Worm (Caenorhabditis elegans) whole organism, young adult: ENCODE results near the gene C06E4.2.

Experiments used
- B0336.3 ChIP-seq: fragments of 200-800 bp; sonication (Bioruptor generic); IDR thresholded peaks from 2 replicates; pipeline ENCODE4 v1.3.6; 2022; ENCODE audit warnings: missing genetic modification characterization, missing compliant biosample characterization
- C06A6.2 ChIP-seq: fragments of 200-800 bp; sonication (Bioruptor generic); conservative IDR thresholded peaks from 2 replicates; pipeline ENCODE4 v1.3.6; 2022; ENCODE audit warnings: missing genetic modification characterization, missing compliant biosample characterization
- C17E4.6 ChIP-seq: fragments of 200-800 bp; sonication (Bioruptor generic); IDR thresholded peaks from 2 replicates; pipeline ENCODE4 v1.3.6; 2022; ENCODE audit warnings: missing genetic modification reagents, missing genetic modification characterization, missing compliant biosample characterization
- D2030.7 ChIP-seq: fragments of 200-800 bp; sonication (Bioruptor generic); IDR thresholded peaks from 2 replicates; pipeline ENCODE4 v1.3.6; 2022; ENCODE audit warnings: missing genetic modification reagents, missing genetic modification characterization, missing compliant biosample characterization
- F10E7.11 ChIP-seq: sonication (generic microtip); optimal IDR thresholded peaks from 2 replicates; lab custom pipeline; 2017; ENCODE audit warnings: mild to moderate bottlenecking, missing genetic modification characterization, moderate library complexity, missing compliant biosample characterization
- F22D6.2 ChIP-seq: sonication (generic microtip); optimal IDR thresholded peaks from 2 replicates; lab custom pipeline; 2016; ENCODE audit warnings: mild to moderate bottlenecking, missing genetic modification characterization, missing compliant biosample characterization
- F33H1.4 ChIP-seq: fragments of 200-800 bp; sonication (Bioruptor generic); IDR thresholded peaks from 2 replicates; pipeline ENCODE4 v1.3.6; 2022; ENCODE audit warnings: missing genetic modification reagents, missing genetic modification characterization, missing compliant biosample characterization
- F37B4.10 ChIP-seq: fragments of 200-800 bp; sonication (Bioruptor generic); IDR thresholded peaks from 2 replicates; pipeline ENCODE4 v1.3.6; 2022; ENCODE audit warnings: missing genetic modification characterization, missing compliant biosample characterization
- F52B5.7 ChIP-seq: sonication (generic microtip); optimal IDR thresholded peaks from 2 replicates; lab custom pipeline; 2016; ENCODE audit warnings: mild to moderate bottlenecking, missing genetic modification characterization, missing compliant biosample characterization
- F55B11.4 ChIP-seq: sonication (generic microtip); optimal IDR thresholded peaks from 2 replicates; lab custom pipeline; 2016; ENCODE audit warnings: missing compliant biosample characterization, missing genetic modification characterization, borderline replicate concordance; ENCODE audit not compliant: insufficient read depth
- F57C9.4 ChIP-seq: sonication (generic microtip); optimal IDR thresholded peaks from 2 replicates; lab custom pipeline; 2017; ENCODE audit warnings: mild to moderate bottlenecking, missing genetic modification characterization, missing compliant biosample characterization
- T07F8.4 ChIP-seq: sonication (generic microtip); optimal IDR thresholded peaks from 2 replicates; lab custom pipeline; 2016; ENCODE audit warnings: mild to moderate bottlenecking, missing genetic modification characterization, moderate library complexity, missing compliant biosample characterization
- T26A5.8 ChIP-seq: sonication (generic microtip); optimal IDR thresholded peaks from 2 replicates; lab custom pipeline; 2016; ENCODE audit warnings: missing genetic modification characterization, missing compliant biosample characterization
- Y53G8AR.9 ChIP-seq: fragments of 200-800 bp; sonication (Bioruptor generic); conservative IDR thresholded peaks from 2 replicates; pipeline ENCODE4 v1.3.6; 2022; ENCODE audit warnings: missing genetic modification reagents, missing genetic modification characterization, missing compliant biosample characterization
- Y56A3A.18 ChIP-seq: fragments of 200-800 bp; sonication (Bioruptor generic); IDR thresholded peaks from 2 replicates; pipeline ENCODE4 v1.3.6; 2022; ENCODE audit warnings: missing genetic modification reagents, missing genetic modification characterization, missing compliant biosample characterization
- Y79H2A.3 ChIP-seq: fragments of 200-800 bp; sonication (Bioruptor generic); conservative IDR thresholded peaks from 2 replicates; pipeline ENCODE4 v1.3.6; 2022; ENCODE audit warnings: missing genetic modification reagents, missing genetic modification characterization, missing compliant biosample characterization
- attf-5 ChIP-seq: fragments of 200-800 bp; sonication (Bioruptor generic); optimal IDR thresholded peaks from 2 replicates; lab custom pipeline; 2018; ENCODE audit warnings: mild to moderate bottlenecking, missing genetic modification characterization, missing compliant biosample characterization
- bed-1 ChIP-seq: fragments of 200-800 bp; sonication (Bioruptor generic); IDR thresholded peaks from 2 replicates; pipeline ENCODE4 v1.3.6; 2022; ENCODE audit warnings: missing genetic modification reagents, missing genetic modification characterization, missing compliant biosample characterization
- cebp-1 ChIP-seq, 2 experiments: fragments of 200-800 bp in 1 of 2; sonication (Bioruptor generic) in 1 of 2; sonication (generic microtip) in 1 of 2; IDR thresholded peaks in 1 of 2; optimal IDR thresholded peaks in 1 of 2; 2 replicates each; pipeline versions ENCODE4 v1.3.6 to Lab custom; 2017 to 2022; ENCODE audit warnings: missing compliant biosample characterization in 2 of 2, missing genetic modification characterization in 2 of 2, mild to moderate bottlenecking in 1 of 2, missing genetic modification reagents in 1 of 2, moderate library complexity in 1 of 2
- ceh-40 ChIP-seq: fragments of 200-800 bp; sonication (Bioruptor generic); IDR thresholded peaks from 2 replicates; pipeline ENCODE4 v1.3.6; 2022; ENCODE audit warnings: missing genetic modification characterization, missing compliant biosample characterization
- ceh-58 ChIP-seq: fragments of 200-800 bp; sonication (Bioruptor generic); IDR thresholded peaks from 2 replicates; pipeline ENCODE4 v1.3.6; 2022; ENCODE audit warnings: missing genetic modification characterization, missing compliant biosample characterization
- ceh-79 ChIP-seq: sonication (generic microtip); optimal IDR thresholded peaks from 2 replicates; lab custom pipeline; 2017; ENCODE audit warnings: mild to moderate bottlenecking, missing genetic modification characterization, missing compliant biosample characterization
- die-1 ChIP-seq: sonication (generic microtip); optimal IDR thresholded peaks from 2 replicates; lab custom pipeline; 2016; ENCODE audit warnings: missing genotype, mild to moderate bottlenecking, missing genetic modification characterization, missing compliant biosample characterization
- ekl-4 ChIP-seq: fragments of 200-800 bp; sonication (Bioruptor generic); IDR thresholded peaks from 2 replicates; pipeline ENCODE4 v1.3.6; 2022; ENCODE audit warnings: missing genetic modification reagents, missing genetic modification characterization, missing compliant biosample characterization
- fkh-3 ChIP-seq: sonication (generic microtip); optimal IDR thresholded peaks from 2 replicates; lab custom pipeline; 2016; ENCODE audit warnings: mild to moderate bottlenecking, missing genetic modification characterization, missing compliant biosample characterization
- gei-17 ChIP-seq: fragments of 200-800 bp; sonication (Bioruptor generic); optimal IDR thresholded peaks from 2 replicates; lab custom pipeline; 2018; ENCODE audit warnings: mild to moderate bottlenecking, missing genetic modification characterization, missing compliant biosample characterization
- him-1 ChIP-seq: sonication (generic microtip); optimal IDR thresholded peaks from 2 replicates; lab custom pipeline; 2016; ENCODE audit warnings: missing genotype, missing genetic modification reagents, missing genetic modification characterization, missing compliant biosample characterization
- hlh-12 ChIP-seq: sonication (generic microtip); optimal IDR thresholded peaks from 2 replicates; lab custom pipeline; 2016; ENCODE audit warnings: missing genetic modification characterization, missing compliant biosample characterization
- hlh-26 ChIP-seq: fragments of 200-800 bp; sonication (Bioruptor generic); conservative IDR thresholded peaks from 2 replicates; pipeline ENCODE4 v1.3.6; 2022; ENCODE audit warnings: missing genetic modification reagents, missing genetic modification characterization, missing compliant biosample characterization
- hmg-20 ChIP-seq: fragments of 200-800 bp; sonication (Bioruptor generic); IDR thresholded peaks from 2 replicates; pipeline ENCODE4 v1.3.6; 2022; ENCODE audit warnings: missing genetic modification reagents, missing genetic modification characterization, missing compliant biosample characterization
- hrde-1 ChIP-seq: sonication (generic microtip); optimal IDR thresholded peaks from 2 replicates; lab custom pipeline; 2016; ENCODE audit warnings: missing genetic modification characterization, mild to moderate bottlenecking, missing compliant biosample characterization, moderate library complexity, missing genotype, missing genetic modification reagents, borderline replicate concordance
- hsf-1 ChIP-seq: fragments of 200-800 bp; sonication (Bioruptor generic); IDR thresholded peaks from 2 replicates; pipeline ENCODE4 v1.3.6; 2022; ENCODE audit warnings: missing genetic modification reagents, missing genetic modification characterization, missing compliant biosample characterization
- let-526 ChIP-seq: fragments of 200-800 bp; sonication (Bioruptor generic); IDR thresholded peaks from 2 replicates; pipeline ENCODE4 v1.3.6; 2022; ENCODE audit warnings: missing genetic modification reagents, missing genetic modification characterization, missing compliant biosample characterization
- lin-54 ChIP-seq: fragments of 200-800 bp; sonication (Bioruptor generic); optimal IDR thresholded peaks from 2 replicates; lab custom pipeline; 2018; ENCODE audit warnings: mild to moderate bottlenecking, missing genetic modification characterization, missing compliant biosample characterization
- madf-6 ChIP-seq: fragments of 200-800 bp; sonication (Bioruptor generic); IDR thresholded peaks from 2 replicates; pipeline ENCODE4 v1.3.6; 2022; ENCODE audit warnings: missing genetic modification reagents, missing genetic modification characterization, missing compliant biosample characterization
- mes-4 ChIP-seq: sonication (generic microtip); optimal IDR thresholded peaks from 2 replicates; lab custom pipeline; 2016; ENCODE audit warnings: missing genotype, missing genetic modification characterization, missing compliant biosample characterization
- nfya-2 ChIP-seq: fragments of 200-800 bp; sonication (Bioruptor generic); IDR thresholded peaks from 2 replicates; pipeline ENCODE4 v1.3.6; 2022; ENCODE audit warnings: missing genetic modification reagents, missing genetic modification characterization, missing compliant biosample characterization
- pha-4 ChIP-seq: fragments of 150-350 bp; sonication (generic microtip); optimal IDR thresholded peaks from 2 replicates; lab custom pipeline; 2014; ENCODE audit warnings: missing biosample characterization, missing genetic modification reagents, missing genetic modification characterization
- repo-1 ChIP-seq: sonication (generic microtip); optimal IDR thresholded peaks from 2 replicates; lab custom pipeline; 2017; ENCODE audit warnings: mild to moderate bottlenecking, missing genetic modification characterization, missing compliant biosample characterization
- snpc-1.1 ChIP-seq: sonication (generic microtip); optimal IDR thresholded peaks from 2 replicates; lab custom pipeline; 2017; ENCODE audit warnings: missing genetic modification characterization, mild to moderate bottlenecking, missing compliant biosample characterization, antibody characterized with exemption, moderate library complexity, missing genotype, missing genetic modification reagents; ENCODE audit not compliant: insufficient read depth
- somi-1 ChIP-seq: fragments of 200-800 bp; sonication (Bioruptor generic); optimal IDR thresholded peaks from 2 replicates; lab custom pipeline; 2018; ENCODE audit warnings: mild to moderate bottlenecking, missing genetic modification characterization, missing compliant biosample characterization
- tbx-9 ChIP-seq: sonication (generic microtip); optimal IDR thresholded peaks from 2 replicates; lab custom pipeline; 2016; ENCODE audit warnings: borderline replicate concordance, missing genetic modification characterization, inconsistent platforms, missing compliant biosample characterization
- unc-130 ChIP-seq: sonication (generic microtip); optimal IDR thresholded peaks from 2 replicates; lab custom pipeline; 2016; ENCODE audit warnings: missing genetic modification reagents, missing genetic modification characterization, missing compliant biosample characterization
- zim-3 ChIP-seq: sonication (generic microtip); optimal IDR thresholded peaks from 2 replicates; lab custom pipeline; 2017; ENCODE audit warnings: mild to moderate bottlenecking, missing genetic modification characterization, moderate library complexity, missing compliant biosample characterization
- ztf-18 ChIP-seq: sonication (generic microtip); optimal IDR thresholded peaks from 2 replicates; lab custom pipeline; 2016; ENCODE audit warnings: missing genotype, mild to moderate bottlenecking, missing genetic modification characterization, missing compliant biosample characterization
- ztf-25 ChIP-seq: fragments of 200-800 bp; sonication (Bioruptor generic); IDR thresholded peaks from 2 replicates; pipeline ENCODE4 v1.3.6; 2022; ENCODE audit warnings: missing genetic modification reagents, missing genetic modification characterization, missing compliant biosample characterization
- ztf-26 ChIP-seq: sonication (generic microtip); optimal IDR thresholded peaks from 2 replicates; lab custom pipeline; 2017; ENCODE audit warnings: missing genetic modification characterization, missing compliant biosample characterization

The C06E4.2 gene

ce11 chrIV:7234623-7235022 lies 42.1 kb upstream of the C06E4.2 start:
- no peak for TF ChIP-seq T07F8.4 (tag; lab: Kevin White, UChicago)
- TF ChIP-seq F57C9.4 (tag; lab: Kevin White, UChicago), result no peak
- TF ChIP-seq B0336.3, result no peak
- no peak for TF ChIP-seq mes-4
- TF ChIP-seq ekl-4, result no peak
- TF ChIP-seq zim-3 (tag; lab: Kevin White, UChicago), result no peak
- no peak for TF ChIP-seq D2030.7 (GFP tag; lab: Robert Waterston, UW)
- TF ChIP-seq snpc-1.1 (tag; lab: Kevin White, UChicago), result no peak
- TF ChIP-seq ztf-18 (tag; lab: Kevin White, UChicago), result no peak
- no peak for TF ChIP-seq ceh-79
- TF ChIP-seq F37B4.10 (GFP tag; lab: Robert Waterston, UW), result no peak
- TF ChIP-seq madf-6 (GFP tag; lab: Robert Waterston, UW), result no peak
- no peak for TF ChIP-seq repo-1 (tag; lab: Kevin White, UChicago)
- no peak for TF ChIP-seq Y53G8AR.9 (GFP tag; lab: Robert Waterston, UW)

ce11 chrIV:7235382-7235917 lies 41.3 kb upstream of the C06E4.2 start:
- TF ChIP-seq lin-54 (GFP tag; lab: Kevin White, UChicago), result peak; percentile 31
- no peak for TF ChIP-seq nfya-2 (GFP tag; lab: Robert Waterston, UW)
- TF ChIP-seq gei-17, result no peak
- TF ChIP-seq T26A5.8, result no peak
- no peak for TF ChIP-seq pha-4 (tag; lab: Kevin White, UChicago)
- TF ChIP-seq cebp-1 (GFP tag; IDR thresholded peaks at IDR 0.05; lab: Robert Waterston, UW), result no peak
- TF ChIP-seq cebp-1 (tag; optimal IDR thresholded peaks at IDR 0.05; lab: Kevin White, UChicago), result peak; percentile 57
- TF ChIP-seq ekl-4, result no peak
- TF ChIP-seq F52B5.7 (tag; lab: Kevin White, UChicago), result no peak
- no peak for TF ChIP-seq Y79H2A.3 (GFP tag; lab: Robert Waterston, UW)
- no peak for TF ChIP-seq hlh-26 (GFP tag; lab: Robert Waterston, UW)
- peak; percentile 6 for TF ChIP-seq somi-1 (GFP tag; lab: Kevin White, UChicago)
- TF ChIP-seq F37B4.10 (GFP tag; lab: Robert Waterston, UW), result no peak
- TF ChIP-seq C06A6.2 (GFP tag; lab: Robert Waterston, UW), result no peak
- TF ChIP-seq F22D6.2 (tag; lab: Kevin White, UChicago), result no peak
- TF ChIP-seq F55B11.4, result no peak
- TF ChIP-seq ztf-25, result no peak
- TF ChIP-seq C17E4.6 (GFP tag; lab: Robert Waterston, UW), result no peak
- no peak for TF ChIP-seq fkh-3 (tag; lab: Kevin White, UChicago)
- TF ChIP-seq hsf-1 (GFP tag; lab: Robert Waterston, UW), result no peak
- peak; percentile 52 for TF ChIP-seq attf-5 (GFP tag; lab: Kevin White, UChicago)
- no peak for TF ChIP-seq ceh-58 (GFP tag; lab: Robert Waterston, UW)
- TF ChIP-seq hmg-20 (GFP tag; lab: Robert Waterston, UW), result peak; percentile 47; the same call in 1 of the 2 replicates
- TF ChIP-seq let-526, result no peak
- no peak for TF ChIP-seq hlh-12
- TF ChIP-seq Y56A3A.18, result no peak
- TF ChIP-seq madf-6 (GFP tag; lab: Robert Waterston, UW), result no peak
- TF ChIP-seq ztf-26, result no peak
- no peak for TF ChIP-seq unc-130 (GFP tag; lab: Kevin White, UChicago)
- no peak for TF ChIP-seq tbx-9 (tag; lab: Kevin White, UChicago)
- no peak for TF ChIP-seq F33H1.4 (GFP tag; lab: Robert Waterston, UW)
- no peak for TF ChIP-seq bed-1 (GFP tag; lab: Robert Waterston, UW)
- TF ChIP-seq him-1, result no peak
- TF ChIP-seq snpc-1.1 (tag; lab: Kevin White, UChicago), result no peak
- TF ChIP-seq ceh-40 (GFP tag; lab: Robert Waterston, UW), result no peak
- TF ChIP-seq hrde-1, result no peak
- TF ChIP-seq die-1 (tag; lab: Kevin White, UChicago), result no peak
- no peak for TF ChIP-seq F10E7.11 (tag; lab: Kevin White, UChicago)
